Worm (Caenorhabditis elegans) whole organism, young adult: ENCODE data around the gene T26G10.3.
"Not testable (repeated sequence)": the region's sequence is repeated elsewhere in the genome, so short reads cannot be mapped to it uniquely, and the experiment has no call there.

Experiments used
- T26A5.8 ChIP-seq: sonication (generic microtip); optimal IDR thresholded peaks from 2 replicates; lab custom pipeline; 2016; ENCODE audit warnings: missing genetic modification characterization, missing compliant biosample characterization
- nfya-1 ChIP-seq: sonication (generic microtip); optimal IDR thresholded peaks from 2 replicates; lab custom pipeline; 2017; ENCODE audit warnings: antibody characterized with exemption, missing compliant biosample characterization, missing genetic modification characterization, borderline replicate concordance; ENCODE audit not compliant: insufficient read depth
- pha-4 ChIP-seq: fragments of 150-350 bp; sonication (generic microtip); optimal IDR thresholded peaks from 2 replicates; lab custom pipeline; 2014; ENCODE audit warnings: missing biosample characterization, missing genetic modification reagents, missing genetic modification characterization
- sea-2 ChIP-seq: fragments of 200-800 bp; sonication (Bioruptor generic); IDR thresholded peaks from 2 replicates; pipeline ENCODE4 v1.3.6; 2022; ENCODE audit warnings: missing genetic modification characterization, missing compliant biosample characterization

- not testable (repeated sequence) for TF ChIP-seq T26A5.8 (tag; lab: Kevin White, UChicago); sea-2 (GFP tag; lab: Robert Waterston, UW); nfya-1 (tag; lab: Kevin White, UChicago); pha-4 (tag; lab: Kevin White, UChicago)
Measured at ce11 chrIII:9449351-9449750, 36.1 kb upstream of the T26G10.3 start.
